Worm (Caenorhabditis elegans) whole organism, L3 larva: ENCODE data around the gene Y37E11AM.4.

ENCODE experiments used
- R02D3.7 ChIP-seq: fragments of 150-350 bp; optimal IDR thresholded peaks from 2 replicates; lab custom pipeline; 2014; ENCODE audit warnings: missing biosample characterization, missing genetic modification characterization
- aly-2 ChIP-seq: fragments of 150-350 bp; optimal IDR thresholded peaks from 2 replicates; lab custom pipeline; 2014; ENCODE audit warnings: missing biosample characterization, missing genetic modification characterization
- snpc-4 ChIP-seq: fragments of 150-350 bp; optimal IDR thresholded peaks from 2 replicates; lab custom pipeline; 2014; ENCODE audit warnings: missing biosample characterization, missing genetic modification characterization
- unc-39 ChIP-seq: sonication (generic microtip); optimal IDR thresholded peaks from 4 replicates; lab custom pipeline; 2017; ENCODE audit warnings: missing biosample characterization, missing genetic modification characterization

DNA sequence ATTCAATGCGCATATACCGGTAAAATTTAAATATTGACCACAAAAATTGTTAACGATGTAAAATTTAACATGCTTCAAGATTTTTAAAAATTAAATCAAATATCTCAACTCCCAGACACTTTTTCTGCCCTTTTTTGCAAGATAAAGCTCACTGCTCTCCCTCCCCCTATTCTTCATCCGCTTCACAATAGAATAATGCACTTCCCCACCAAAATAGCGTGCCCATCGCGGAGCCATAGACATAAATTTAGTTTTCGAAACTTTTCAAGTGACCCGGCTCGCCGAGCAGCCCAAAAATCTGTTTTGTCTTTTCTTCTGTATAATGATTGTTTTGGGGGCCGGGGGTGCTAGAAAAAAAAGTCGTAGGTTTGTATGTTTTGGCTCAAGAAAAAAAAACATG, 54.8 kb downstream of the Y37E11AM.4 start:
- TF ChIP-seq unc-39 (no peak), snpc-4 (tag; lab: Kevin White, UChicago) (no peak), R02D3.7 (tag; lab: Kevin White, UChicago) (no peak), aly-2 (no peak)
